Fruit fly (Drosophila melanogaster): ENCODE data around the gene CG32700.

The CG32700 gene

dm6 chrX:9478756-9479155 is 71.9 kb downstream of the CG32700 start:
- no peak for TF ChIP-seq CG1621 (tag; optimal IDR thresholded peaks at IDR 0.05)
- no peak for TF ChIP-seq lz (GFP tag; optimal IDR thresholded peaks at IDR 0.05)
- TF ChIP-seq CG11902 (GFP tag; optimal IDR thresholded peaks at IDR 0.05): no peak
- TF ChIP-seq Ets96B (tag; optimal IDR thresholded peaks at IDR 0.05): no peak
- TF ChIP-seq Blimp-1 (GFP tag; optimal IDR thresholded peaks at IDR 0.05): no peak
- TF ChIP-seq CG9139 (GFP tag; optimal IDR thresholded peaks at IDR 0.05): no peak
- TF ChIP-seq Met (GFP tag; optimal IDR thresholded peaks at IDR 0.05): no peak
- no peak for TF ChIP-seq CG6163 (GFP tag; IDR thresholded peaks at IDR 0.05)
- TF ChIP-seq CG6276 (GFP tag; optimal IDR thresholded peaks at IDR 0.05): no peak
- TF ChIP-seq CG16779 (tag; optimal IDR thresholded peaks at IDR 0.05): no peak
- no peak for TF ChIP-seq dsx (GFP tag; optimal IDR thresholded peaks at IDR 0.05; ENCODE audit: poor library complexity, severe bottlenecking)
- no peak for TF ChIP-seq CG3032 (tag; optimal IDR thresholded peaks at IDR 0.05)
- no peak for TF ChIP-seq CG10669 (GFP tag; optimal IDR thresholded peaks at IDR 0.05)
- no peak for TF ChIP-seq CG8319 (GFP tag; optimal IDR thresholded peaks at IDR 0.05)
- TF ChIP-seq spab (GFP tag; optimal IDR thresholded peaks at IDR 0.05): no peak
- no peak for TF ChIP-seq CG3919 (GFP tag; optimal IDR thresholded peaks at IDR 0.05)
- no peak for TF ChIP-seq Sox102F (GFP tag; optimal IDR thresholded peaks at IDR 0.05)
- TF ChIP-seq ss (GFP tag; optimal IDR thresholded peaks at IDR 0.05): no peak

DNA sequence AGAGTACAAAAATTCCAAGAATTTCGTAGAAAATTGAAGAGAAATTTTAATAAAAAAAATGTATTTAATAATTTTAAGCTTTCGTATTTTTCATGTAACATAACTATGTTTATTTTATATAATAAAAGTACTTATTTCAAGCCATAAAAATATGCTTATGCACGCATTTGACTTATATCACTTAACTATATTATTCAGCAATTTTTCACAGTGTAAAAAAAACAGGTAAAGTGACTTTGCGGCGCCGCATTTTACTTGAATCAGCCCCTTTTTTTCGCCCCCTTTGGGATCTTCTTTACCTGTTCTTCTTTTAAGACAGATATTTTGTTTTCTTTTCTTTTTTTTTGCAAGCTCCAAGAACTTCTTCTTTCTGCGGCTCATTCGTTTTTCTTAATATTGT is 73.7 kb downstream of the CG32700 start:
- no peak for TF ChIP-seq CG8319 (GFP tag; optimal IDR thresholded peaks at IDR 0.05)
- peak; percentile 4 for TF ChIP-seq CG34406 (GFP tag; optimal IDR thresholded peaks at IDR 0.05)
- no peak for TF ChIP-seq Sox15 (GFP tag; optimal IDR thresholded peaks at IDR 0.05)
- peak; percentile 19 for TF ChIP-seq pdm3 (GFP tag; optimal IDR thresholded peaks at IDR 0.05)
- TF ChIP-seq Hr38 (GFP tag; optimal IDR thresholded peaks at IDR 0.05): no peak
- peak; percentile 15 for TF ChIP-seq Met (GFP tag; optimal IDR thresholded peaks at IDR 0.05)
- peak; percentile 15 for TF ChIP-seq Eip75B (GFP tag; optimal IDR thresholded peaks at IDR 0.05)
- TF ChIP-seq CG8632 (GFP tag; optimal IDR thresholded peaks at IDR 0.05): peak; percentile 18
- TF ChIP-seq CG11902 (GFP tag; optimal IDR thresholded peaks at IDR 0.05): no peak
- TF ChIP-seq OdsH (GFP tag; optimal IDR thresholded peaks at IDR 0.05): peak; percentile 4
- no peak for TF ChIP-seq dac (GFP tag; optimal IDR thresholded peaks at IDR 0.05)
- no peak for TF ChIP-seq spab (GFP tag; optimal IDR thresholded peaks at IDR 0.05)
- TF ChIP-seq Sox14 (GFP tag; optimal IDR thresholded peaks at IDR 0.05): no peak
- TF ChIP-seq CG6808 (GFP tag; optimal IDR thresholded peaks at IDR 0.05): peak; percentile 15
- no peak for TF ChIP-seq lz (GFP tag; optimal IDR thresholded peaks at IDR 0.05)
- TF ChIP-seq acj6 (GFP tag; optimal IDR thresholded peaks at IDR 0.05): peak; percentile 38
- TF ChIP-seq CG6163 (GFP tag; IDR thresholded peaks at IDR 0.05): 0 out of 3 replicates have a peak, but pooled peaks have one; percentile 42
- TF ChIP-seq CG6792 (GFP tag; optimal IDR thresholded peaks at IDR 0.05): no peak
- peak; percentile 13 for TF ChIP-seq Smox (GFP tag; optimal IDR thresholded peaks at IDR 0.05)
- peak; percentile 9 to 41 for TF ChIP-seq ss (GFP tag; optimal IDR thresholded peaks at IDR 0.05)
- TF ChIP-seq CG32006 (GFP tag; optimal IDR thresholded peaks at IDR 0.05): peak; percentile 48
- TF ChIP-seq svp (GFP tag): peak; percentile 16
- TF ChIP-seq vri (GFP tag; optimal IDR thresholded peaks at IDR 0.05): no peak
- TF ChIP-seq Eip78C (GFP tag): peak; percentile 81
- TF ChIP-seq Blimp-1 (GFP tag; optimal IDR thresholded peaks at IDR 0.05): no peak
- peak; percentile 39; the same call in 1 of the 3 replicates for TF ChIP-seq CG8119 (GFP tag; IDR thresholded peaks at IDR 0.05)
- peak; percentile 17 for TF ChIP-seq net (GFP tag; optimal IDR thresholded peaks at IDR 0.05)
- TF ChIP-seq topi (GFP tag; optimal IDR thresholded peaks at IDR 0.05): peak; percentile 5
- peak; percentile 16 for TF ChIP-seq CG9139 (GFP tag; optimal IDR thresholded peaks at IDR 0.05)
- TF ChIP-seq CG3919 (GFP tag; optimal IDR thresholded peaks at IDR 0.05): peak; percentile 18
- peak; percentile 25 for TF ChIP-seq achi (GFP tag; optimal IDR thresholded peaks at IDR 0.05)
- TF ChIP-seq CG10669 (GFP tag; optimal IDR thresholded peaks at IDR 0.05): peak; percentile 28
- peak; percentile 33 for TF ChIP-seq CG10631 (GFP tag; optimal IDR thresholded peaks at IDR 0.05)
- no peak for TF ChIP-seq fkh (GFP tag; optimal IDR thresholded peaks at IDR 0.05)
- TF ChIP-seq CG3032 (tag; optimal IDR thresholded peaks at IDR 0.05): peak; percentile 34
- TF ChIP-seq CG1621 (tag; optimal IDR thresholded peaks at IDR 0.05): no peak
- TF ChIP-seq dsx (GFP tag; optimal IDR thresholded peaks at IDR 0.05; ENCODE audit: poor library complexity, severe bottlenecking): peak; percentile 22
- peak; percentile 37 for TF ChIP-seq esn (GFP tag; optimal IDR thresholded peaks at IDR 0.05)
- 0 out of 3 replicates have a peak, but pooled peaks have one; percentile 29 for TF ChIP-seq eg (GFP tag; IDR thresholded peaks at IDR 0.05)
- no peak; the same call in 1 of the 2 replicates for TF ChIP-seq CG15336 (GFP tag; IDR thresholded peaks at IDR 0.05)
- TF ChIP-seq Ets96B (tag; optimal IDR thresholded peaks at IDR 0.05): peak; percentile 45
